Fruit fly (Drosophila melanogaster) whole organism, larva: Measurements from ENCODE around the gene tank.

Experiments used
- noc ChIP-seq: fragments of 200-800 bp; sonication (Bioruptor generic); optimal IDR thresholded peaks from 3 replicates; lab custom pipeline; 2019; ENCODE audit warnings: missing biosample characterization, mild to moderate bottlenecking, missing genetic modification characterization, moderate library complexity

Gene tank

DNA sequence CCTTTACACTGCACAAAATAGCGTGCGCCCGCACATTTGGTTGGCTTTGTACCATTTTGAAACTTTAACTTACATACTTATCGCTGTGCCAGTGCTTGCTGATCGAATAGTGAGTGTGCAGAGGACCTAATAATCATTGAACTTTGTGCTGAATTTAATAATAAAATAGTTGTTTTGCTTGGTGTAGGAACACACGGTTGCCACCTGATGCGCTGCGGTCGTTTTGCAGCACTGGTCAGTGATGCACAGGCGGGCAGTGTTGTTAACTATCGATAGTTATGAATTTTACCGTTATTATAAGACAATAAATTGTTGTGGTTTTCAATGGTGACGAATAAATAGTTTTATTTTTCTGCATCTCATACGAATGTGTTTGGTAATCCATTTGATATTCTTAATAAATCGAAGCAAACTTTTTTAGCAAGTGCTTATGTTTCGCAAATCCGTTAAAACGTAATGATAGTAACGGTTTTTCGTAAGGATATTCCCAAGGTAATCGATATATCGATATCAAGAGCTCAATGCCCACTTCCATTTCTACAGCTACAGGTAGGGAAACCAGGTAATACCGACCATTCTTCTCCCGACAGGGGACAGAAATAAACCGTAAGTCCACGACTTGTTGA lies at the start of gene tank, which contains the start of gene CG12194:
tank (minus strand) TSS at position 228 of the 626 bp plus-strand sequence.
CG12194 (plus strand) TSS at position 576 of the 626 bp plus-strand sequence.
- TF ChIP-seq noc (tag; lab: Kevin White, UChicago) = peak; percentile 89

DNA sequence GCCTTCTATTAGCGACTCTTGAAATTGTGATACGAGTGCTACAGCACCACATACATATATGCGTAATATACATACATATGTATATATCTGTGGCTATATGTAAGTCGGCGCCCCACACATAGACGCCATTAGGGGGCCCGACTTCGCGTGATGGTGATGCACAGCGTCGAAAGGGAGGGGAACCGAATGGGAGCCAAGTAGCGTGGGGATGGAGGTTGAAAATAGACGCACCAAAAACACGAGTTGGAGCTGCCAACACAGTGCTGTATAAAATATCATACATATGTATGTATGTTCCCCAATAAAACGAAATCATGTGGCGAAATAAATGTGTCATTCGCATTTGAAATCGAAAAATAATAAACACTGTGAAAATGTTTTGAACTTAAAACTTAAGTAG lies 48.8 kb upstream of the tank start:
- TF ChIP-seq noc (tag; lab: Kevin White, UChicago) = no peak

DNA sequence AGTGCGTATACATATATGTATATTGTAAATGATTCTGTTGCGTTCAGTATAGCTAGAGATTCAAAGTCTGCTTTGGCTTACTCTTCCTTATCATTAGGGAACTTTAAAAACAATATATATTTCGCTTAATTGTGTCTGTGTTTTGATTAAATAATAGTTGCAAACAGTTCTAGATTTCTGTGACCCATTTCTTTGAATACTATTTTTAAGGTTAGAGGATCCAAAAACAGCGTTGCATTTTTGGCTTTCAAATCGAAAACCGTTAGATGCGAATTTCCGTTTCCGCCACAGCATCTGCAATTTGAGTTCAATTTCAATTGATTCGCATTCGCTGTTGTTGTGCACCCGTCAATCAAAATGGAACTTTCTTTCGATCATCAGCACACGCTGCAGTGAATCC lies 48.3 kb upstream of the tank start:
- no peak for TF ChIP-seq noc (tag; lab: Kevin White, UChicago)

DNA sequence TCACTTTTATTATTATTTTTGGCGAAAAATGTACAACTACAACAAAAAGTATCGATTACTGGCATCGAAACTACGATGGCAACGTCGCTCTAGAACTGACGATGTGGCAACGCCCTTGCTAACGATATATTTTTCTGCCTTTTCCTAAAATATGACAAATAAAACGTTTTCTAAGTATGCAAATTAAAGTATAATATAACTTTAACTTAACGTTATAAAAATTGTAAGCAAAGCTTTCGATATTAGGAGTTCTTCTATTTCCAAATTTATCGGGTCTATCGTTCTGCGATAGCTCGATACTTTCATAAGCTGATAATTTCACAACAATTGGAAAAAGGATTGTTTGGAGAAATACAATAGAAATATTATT lies 45.2 kb upstream of the tank start, which contains the start of the genes Cf2 and CG3008:
Cf2 (minus strand) TSS at position 85 of the 370 bp plus-strand sequence.
CG3008 (plus strand) TSS at position 276 of the 370 bp plus-strand sequence.
- no peak for TF ChIP-seq noc (tag; lab: Kevin White, UChicago)

DNA sequence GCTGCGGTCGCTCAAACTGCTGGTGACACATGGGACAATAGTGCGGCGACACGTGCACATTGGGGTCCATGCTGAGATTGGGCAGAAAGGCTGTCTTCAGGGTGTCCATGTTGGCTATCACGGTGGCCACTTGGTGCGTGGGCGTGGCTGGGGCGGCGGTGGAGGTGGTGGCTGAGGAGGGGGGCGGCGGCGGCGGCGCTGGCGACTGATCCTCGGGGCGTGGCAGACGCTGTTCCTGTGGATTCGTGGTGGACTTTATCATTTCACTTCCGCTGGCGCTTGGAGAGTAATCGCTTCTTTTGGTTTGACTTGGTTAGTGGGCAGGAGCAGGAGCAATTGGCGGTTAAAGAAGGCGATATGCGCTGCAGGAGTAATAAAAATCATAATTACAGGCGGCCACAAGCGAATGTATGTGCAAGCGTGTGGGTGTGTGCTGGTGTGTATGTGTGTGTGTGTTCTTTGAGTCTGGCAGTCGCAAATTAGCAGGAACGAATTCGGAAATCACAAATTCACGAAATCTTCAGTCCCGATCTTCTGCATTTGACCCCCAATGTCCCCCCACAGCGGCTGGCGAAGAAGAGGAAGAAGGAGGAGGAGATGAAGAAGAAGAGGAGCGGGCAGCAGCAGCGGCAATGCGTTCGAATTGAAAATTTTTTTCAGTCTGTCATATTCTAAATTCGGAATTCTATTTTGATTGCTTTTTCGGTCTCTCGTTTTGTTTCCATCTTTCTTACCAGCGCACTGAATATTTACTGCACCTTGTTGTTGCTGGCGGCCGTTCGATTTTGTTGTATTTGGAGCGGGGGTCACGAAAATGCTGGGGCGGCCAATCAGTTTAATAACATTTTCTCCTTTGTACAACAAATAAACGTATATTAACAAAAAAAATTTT lies 44.6 kb upstream of the tank start:
- TF ChIP-seq noc (tag; lab: Kevin White, UChicago) = no peak

DNA sequence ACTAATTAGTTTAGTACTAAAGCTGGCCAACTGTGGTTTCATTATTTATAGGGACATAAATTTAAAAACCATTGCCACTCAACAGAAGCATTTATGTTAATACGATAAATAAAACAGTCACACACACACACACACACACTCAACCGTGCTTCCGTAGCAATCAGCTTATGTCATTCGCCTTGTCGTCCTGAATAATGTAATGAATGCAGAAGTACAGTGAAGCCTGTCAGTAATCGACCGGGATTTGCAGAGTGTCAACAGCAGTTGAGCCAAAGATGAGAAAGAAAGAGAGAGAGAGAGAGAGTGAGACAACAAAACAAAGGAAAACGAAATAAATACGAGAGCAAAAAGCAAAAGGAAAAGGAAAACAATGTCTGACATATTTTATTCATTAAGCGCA lies 30.6 kb upstream of the tank start:
- no peak for TF ChIP-seq noc (tag; lab: Kevin White, UChicago)

DNA sequence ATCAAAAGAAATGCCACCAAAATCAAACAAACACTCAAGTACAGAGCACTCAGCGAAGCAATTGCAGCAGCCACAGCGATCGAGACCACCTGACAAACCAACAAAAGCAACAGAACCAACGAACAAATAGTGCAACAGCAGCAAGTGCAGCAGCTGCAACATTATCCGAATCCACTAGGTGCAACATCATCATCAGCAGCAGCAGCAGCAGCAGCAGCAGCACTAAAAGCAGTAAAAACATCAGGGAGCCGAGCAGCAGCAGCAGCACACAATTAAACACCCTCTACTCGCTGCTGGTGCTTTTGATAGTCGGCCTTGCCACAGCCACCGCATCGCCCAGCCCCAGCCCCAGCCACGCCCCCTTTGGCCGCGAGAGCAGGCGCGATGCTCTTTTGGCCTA lies 27.6 kb upstream of the tank start:
- no peak for TF ChIP-seq noc (tag; lab: Kevin White, UChicago)

DNA sequence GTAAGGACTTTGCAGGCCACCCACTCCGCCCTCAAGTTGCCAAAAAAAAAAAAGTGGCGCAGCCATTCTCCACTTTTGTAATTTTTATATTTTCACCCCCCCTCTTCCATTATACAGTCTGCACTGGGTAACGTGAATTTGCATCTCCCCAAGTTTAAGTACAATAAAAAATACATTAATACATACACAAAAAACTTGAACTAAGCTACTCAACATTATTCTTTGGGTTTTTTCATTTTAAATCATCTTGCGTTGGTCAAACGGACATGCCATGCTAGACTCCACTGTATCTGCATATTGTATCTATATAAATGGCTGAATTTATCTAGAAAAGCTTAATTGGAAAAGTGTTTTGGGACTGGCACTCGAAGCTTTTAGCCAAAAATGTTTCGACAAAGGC lies 23.7 kb upstream of the tank start:
- no peak for TF ChIP-seq noc (tag; lab: Kevin White, UChicago)

DNA sequence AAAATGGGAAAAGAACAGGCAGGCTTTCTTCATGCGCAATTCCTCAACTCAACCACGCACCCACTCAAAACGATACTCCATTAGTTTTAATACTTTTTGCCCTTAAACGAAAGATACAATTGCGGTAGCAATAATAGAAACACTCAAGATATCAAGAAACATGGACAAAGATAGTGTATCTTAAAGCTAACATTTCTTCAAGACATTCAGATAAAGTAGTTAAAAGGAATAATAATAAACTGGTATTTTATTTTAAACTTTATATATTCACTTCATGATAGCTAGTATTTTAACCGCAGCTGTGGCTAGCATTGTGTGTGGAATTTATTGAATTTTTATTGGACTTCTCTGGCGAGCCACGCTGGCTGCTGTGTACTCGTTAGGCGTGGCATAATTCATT lies 18.3 kb upstream of the tank start:
- peak; percentile 17 for TF ChIP-seq noc (tag; lab: Kevin White, UChicago)

DNA sequence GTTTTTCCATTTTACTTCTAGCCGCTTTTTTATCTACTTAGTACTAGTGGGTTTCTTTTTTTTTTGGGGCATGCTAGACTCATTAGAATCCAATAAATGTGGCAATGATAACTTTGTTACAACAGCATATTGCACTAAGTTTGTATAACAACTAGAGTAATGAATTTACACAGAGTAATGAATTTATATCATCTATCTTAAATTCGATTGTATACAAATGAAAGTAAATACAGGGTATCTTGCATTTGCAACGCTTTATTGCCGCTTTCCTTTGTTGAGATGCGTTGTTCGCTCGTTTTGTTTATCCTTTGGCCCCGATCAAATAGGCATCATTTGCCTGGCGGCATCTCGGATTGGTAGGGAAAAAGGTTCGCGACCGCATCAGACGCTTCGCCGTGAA lies 17.0 kb upstream of the tank start:
- no peak for TF ChIP-seq noc (tag; lab: Kevin White, UChicago)

DNA sequence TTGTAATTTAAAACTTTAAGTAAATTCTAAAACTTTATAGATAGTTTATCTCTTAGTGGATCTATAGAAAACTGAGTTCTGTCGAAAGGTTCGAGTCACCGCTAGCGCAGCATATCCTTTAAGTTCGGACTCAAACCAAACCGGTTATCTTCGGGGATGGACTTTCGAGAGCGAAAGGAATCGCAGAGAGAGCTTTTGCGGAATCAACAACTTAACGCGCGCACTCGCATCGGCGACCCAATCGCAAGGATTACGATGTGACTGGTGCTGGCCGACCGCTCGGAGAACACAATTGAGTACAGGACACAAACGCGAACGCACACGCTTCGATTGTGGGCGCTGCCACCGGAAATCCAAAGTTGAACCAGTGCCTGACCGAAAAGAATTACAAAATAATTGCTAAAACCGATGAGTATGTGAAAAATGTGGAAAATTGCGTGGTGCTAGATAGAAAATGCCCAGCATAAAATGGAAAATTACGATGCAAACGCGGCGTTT lies 14.9 kb upstream of the tank start, which contains the start of gene smog:
smog (plus strand) TSS at position 260 of the 498 bp plus-strand sequence.
- no peak for TF ChIP-seq noc (tag; lab: Kevin White, UChicago)

DNA sequence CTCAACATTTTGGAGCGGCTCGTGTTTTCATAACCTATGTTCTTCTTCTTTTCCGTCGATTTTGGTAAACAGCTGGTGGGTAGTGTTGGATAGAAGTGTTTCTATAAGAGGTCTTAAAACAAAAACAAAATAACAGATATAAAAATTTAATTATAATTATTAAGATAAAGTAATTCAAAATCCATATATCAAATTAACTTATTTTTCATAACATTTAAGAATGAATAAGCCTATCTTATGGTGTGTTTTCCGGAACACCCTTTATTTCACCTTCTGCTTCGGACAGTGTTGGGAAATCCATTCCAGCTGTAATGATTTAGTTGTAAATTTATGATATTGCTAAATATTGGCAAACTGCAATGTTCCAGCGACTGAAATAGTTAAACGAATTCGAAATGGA lies 12.6 kb upstream of the tank start, which contains the start of the genes mRpS2 and Mon1:
mRpS2 (minus strand) TSS at position 64 of the 400 bp plus-strand sequence.
Mon1 (plus strand) TSS at position 286 of the 400 bp plus-strand sequence.
- TF ChIP-seq noc (tag; lab: Kevin White, UChicago) = peak; percentile 94

DNA sequence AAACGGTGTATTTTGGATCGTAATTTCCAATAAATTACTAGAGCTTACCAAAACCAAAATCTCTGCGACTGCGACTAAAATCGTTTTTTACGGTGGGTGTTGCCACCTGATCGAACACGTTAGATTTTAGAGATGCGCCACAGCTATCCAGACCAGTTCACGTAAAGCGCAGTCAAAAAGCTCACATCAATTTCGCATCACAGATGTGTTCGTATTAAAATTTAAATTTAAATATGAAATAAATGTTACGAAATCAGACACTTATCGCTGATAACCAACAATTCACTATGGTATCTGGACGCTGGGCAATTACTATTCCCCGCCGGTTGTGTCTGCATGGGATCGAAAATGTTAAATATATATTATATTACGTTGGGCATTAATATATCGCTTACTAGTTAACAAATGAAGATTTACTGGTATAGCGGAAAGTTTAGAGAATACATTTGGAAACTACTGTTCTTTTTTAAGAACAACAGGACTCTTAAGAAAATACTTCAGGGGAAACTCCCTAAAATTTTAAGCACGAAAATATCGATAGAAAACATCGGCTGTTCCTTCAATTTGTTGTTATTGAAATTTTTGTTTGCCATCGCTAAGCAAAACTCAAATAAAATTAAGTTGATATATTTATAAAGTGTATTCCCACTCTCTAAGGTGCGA lies 9.5 kb upstream of the tank start, which contains the start of the genes mxt and CG11927:
mxt (minus strand) TSS at position 105 of the 663 bp plus-strand sequence.
CG11927 (plus strand) TSS at position 576 of the 663 bp plus-strand sequence.
- no peak for TF ChIP-seq noc (tag; lab: Kevin White, UChicago)

DNA sequence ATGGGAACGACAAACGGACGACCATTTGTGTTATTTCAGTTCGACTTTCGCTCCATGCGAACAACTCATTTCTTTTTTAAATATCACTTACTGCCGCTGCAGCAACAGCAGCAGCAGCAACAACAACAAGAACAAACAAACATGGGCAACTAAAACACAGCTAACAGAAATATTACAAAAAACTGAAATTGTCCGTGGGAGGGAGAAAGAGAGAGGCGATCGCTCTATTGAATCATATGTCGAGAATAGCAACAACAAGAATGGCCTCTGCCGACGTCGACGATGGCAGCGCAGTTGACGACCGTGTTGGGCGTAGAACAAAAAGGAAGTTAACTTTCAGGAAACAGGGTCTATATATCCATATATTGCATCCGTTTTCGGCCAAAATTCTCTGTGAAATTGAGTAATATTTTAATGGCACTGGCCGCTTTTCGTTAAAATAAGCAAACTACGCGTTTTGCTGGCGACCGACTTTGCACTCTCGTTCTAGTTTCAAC lies 8.9 kb upstream of the tank start:
- no peak for TF ChIP-seq noc (tag; lab: Kevin White, UChicago)
